Fruit fly (Drosophila melanogaster) Kc167 (cell line): ENCODE measurements around the gene CG13720.

ENCODE experiments used
- Myc ChIP-seq: fragments of >200 bp; optimal IDR thresholded peaks from 2 replicates; lab custom pipeline; 2017; ENCODE audit warnings: missing external identifiers
- h ChIP-seq: fragments of >200 bp; optimal IDR thresholded peaks from 3 replicates; lab custom pipeline; 2018; ENCODE audit warnings: missing external identifiers
- insv ChIP-seq: fragments of >200 bp; optimal IDR thresholded peaks from 3 replicates; lab custom pipeline; 2018; ENCODE audit warnings: missing external identifiers

DNA sequence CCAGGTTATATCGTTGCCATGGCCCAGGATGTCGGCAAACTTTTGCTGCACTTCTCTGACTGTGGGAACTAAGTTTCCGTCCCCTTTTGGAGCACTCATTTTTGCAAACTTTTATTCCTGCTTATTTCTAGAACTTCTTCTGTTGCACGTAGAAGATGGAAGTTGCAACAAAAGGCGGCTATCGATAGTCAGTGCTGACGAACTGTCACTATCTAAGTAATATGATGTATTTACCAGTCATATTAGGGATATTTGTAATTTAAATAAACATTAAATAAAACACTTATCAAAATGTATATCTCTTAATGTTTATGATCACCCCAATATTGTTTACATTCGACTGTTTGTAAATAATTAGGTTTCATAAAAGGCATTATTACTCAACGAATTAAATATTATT is 40.8 kb upstream of the CG13720 start, which contains the start of gene CG32243:
- TF ChIP-seq h (lab: Kevin White, UChicago), result no peak
- TF ChIP-seq insv, result no peak
- TF ChIP-seq Myc (lab: Kevin White, UChicago), result no peak
